Fruit fly (Drosophila melanogaster): ENCODE results near the gene Las.

Gene Las

DNA sequence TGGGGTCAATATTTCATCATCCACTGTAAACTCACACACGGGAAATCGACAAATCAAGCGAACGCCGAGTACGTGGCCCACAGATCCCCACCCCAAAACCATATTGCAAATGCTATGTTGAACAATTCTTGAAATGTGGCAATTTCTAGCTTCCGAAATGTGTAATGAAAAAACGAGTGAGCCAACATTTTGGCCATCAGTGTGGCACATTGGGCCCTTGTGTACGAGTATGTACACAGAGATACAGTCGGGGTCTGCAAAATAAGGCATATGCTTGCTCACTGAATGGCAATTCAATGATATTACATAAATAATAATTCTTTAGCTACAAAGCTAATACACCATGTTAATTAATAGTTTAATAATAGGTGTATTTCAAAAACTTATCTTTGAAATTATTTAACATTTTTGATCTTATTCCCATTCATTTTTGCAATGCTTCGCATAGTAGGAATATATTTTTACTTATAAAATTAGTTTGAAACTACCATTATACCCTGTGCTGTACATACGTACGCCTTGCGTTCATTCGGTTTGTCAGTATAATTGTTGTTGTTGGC is 32.5 kb downstream of the Las start (continued):
- TF ChIP-seq CG10654 (GFP tag; optimal IDR thresholded peaks at IDR 0.05) (peak; percentile 83), CG7839 (tag; optimal IDR thresholded peaks at IDR 0.05) (peak; percentile 92), dpn (GFP tag; optimal IDR thresholded peaks at IDR 0.05) (peak; percentile 84 to 88), Hmx (GFP tag; optimal IDR thresholded peaks at IDR 0.05) (peak; percentile 54), CG3995 (GFP tag; optimal IDR thresholded peaks at IDR 0.05) (peak; percentile 55), CG4360 (GFP tag; IDR thresholded peaks at IDR 0.05) (no peak), maf-S (GFP tag; optimal IDR thresholded peaks at IDR 0.05) (peak; percentile 76), lola (GFP tag; optimal IDR thresholded peaks at IDR 0.05) (peak in 1 of 3 experiments; percentile 81), Abd-B (GFP tag; optimal IDR thresholded peaks at IDR 0.05) (peak; percentile 84), sd (tag; optimal IDR thresholded peaks at IDR 0.05) (peak; percentile 85), CG8359 (GFP tag; optimal IDR thresholded peaks at IDR 0.05; ENCODE audit: borderline replicate concordance) (peak; percentile 72), Nf-YA (GFP tag; IDR thresholded peaks at IDR 0.05) (0 out of 2 replicates have a peak, but pooled peaks have one; percentile 50), ac (GFP tag; optimal IDR thresholded peaks at IDR 0.05) (no peak), CHES-1-like (GFP tag; optimal IDR thresholded peaks at IDR 0.05) (peak; percentile 71), Hr51 (GFP tag; optimal IDR thresholded peaks at IDR 0.05) (peak; percentile 75 to 95), Blimp-1 (GFP tag; optimal IDR thresholded peaks at IDR 0.05) (peak; percentile 81), schlank (tag; optimal IDR thresholded peaks at IDR 0.05) (peak; percentile 66), salm (tag; optimal IDR thresholded peaks at IDR 0.05) (peak; percentile 73), CG1603 (tag; optimal IDR thresholded peaks at IDR 0.05) (peak; percentile 73), CG4424 (GFP tag; optimal IDR thresholded peaks at IDR 0.05) (peak; percentile 87), kay (GFP tag; optimal IDR thresholded peaks at IDR 0.05) (peak; percentile 80), CG8765 (GFP tag; IDR thresholded peaks at IDR 0.05) (peak; percentile 71; the same call in 1 of the 2 replicates), HLH4C (GFP tag; IDR thresholded peaks at IDR 0.05; ENCODE audit: partially characterized antibody) (no peak), Dek (tag; optimal IDR thresholded peaks at IDR 0.05) (peak; percentile 86), Ets65A (GFP tag) (peak; percentile 92), CG8290 (GFP tag; optimal IDR thresholded peaks at IDR 0.05) (peak; percentile 35), CG8290 (tag; optimal IDR thresholded peaks at IDR 0.05) (peak in 1 of 2 experiments; percentile 92), phol (tag; optimal IDR thresholded peaks at IDR 0.05) (peak; percentile 87), CG1832 (GFP tag; optimal IDR thresholded peaks at IDR 0.05) (no peak), eyg (GFP tag; optimal IDR thresholded peaks at IDR 0.05) (peak; percentile 53), Gug (GFP tag; IDR thresholded peaks at IDR 0.05) (peak; percentile 87), CG18011 (GFP tag; optimal IDR thresholded peaks at IDR 0.05) (peak; percentile 65), ap (GFP tag; IDR thresholded peaks at IDR 0.05) (peak; percentile 24), ash1 (GFP tag; optimal IDR thresholded peaks at IDR 0.05) (no peak), CG18764 (GFP tag; optimal IDR thresholded peaks at IDR 0.05) (peak; percentile 79), Oli (tag; optimal IDR thresholded peaks at IDR 0.05) (peak; percentile 90), Meics (GFP tag; optimal IDR thresholded peaks at IDR 0.05) (peak; percentile 89), br (optimal IDR thresholded peaks at IDR 0.05) (no peak), CG17359 (tag; optimal IDR thresholded peaks at IDR 0.05) (peak; percentile 93), sob (GFP tag; IDR thresholded peaks at IDR 0.05) (peak; percentile 86), CG9817 (tag; optimal IDR thresholded peaks at IDR 0.05) (peak; percentile 82), CG31388 (GFP tag; optimal IDR thresholded peaks at IDR 0.05) (peak; percentile 58), GATAe (GFP tag; conservative IDR thresholded peaks at IDR 0.05) (peak; percentile 57; the same call in 1 of the 2 replicates), CG3065 (GFP tag; optimal IDR thresholded peaks at IDR 0.05) (peak; percentile 77), Kr (GFP tag; optimal IDR thresholded peaks at IDR 0.05) (no peak), esg (GFP tag; conservative IDR thresholded peaks at IDR 0.05) (peak; percentile 72), CG2875 (GFP tag; optimal IDR thresholded peaks at IDR 0.05) (peak; percentile 67), ERR (GFP tag; optimal IDR thresholded peaks at IDR 0.05) (peak; percentile 62), abd-A (tag; optimal IDR thresholded peaks at IDR 0.05) (peak; percentile 54), CG18476 (GFP tag; optimal IDR thresholded peaks at IDR 0.05) (peak; percentile 85)

Data from whole organism, embryonic.